Fruit fly (Drosophila melanogaster): ENCODE data around the gene Atg16.

- TF ChIP-seq fd96Ca (GFP tag; IDR thresholded peaks at IDR 0.05) (no peak), EcR (GFP tag; optimal IDR thresholded peaks at IDR 0.05) (no peak), CG9948 (tag; optimal IDR thresholded peaks at IDR 0.05) (no peak), rn (GFP tag; IDR thresholded peaks at IDR 0.05) (no peak), Ets98B (GFP tag; IDR thresholded peaks at IDR 0.05) (no peak), CG17806 (tag; optimal IDR thresholded peaks at IDR 0.05) (no peak), gl (tag; optimal IDR thresholded peaks at IDR 0.05) (no peak), CG8301 (tag; optimal IDR thresholded peaks at IDR 0.05) (no peak), CG8159 (tag; optimal IDR thresholded peaks at IDR 0.05) (no peak), CG4496 (GFP tag; IDR thresholded peaks at IDR 0.05) (no peak), CG10348 (GFP tag; IDR thresholded peaks at IDR 0.05) (no peak)
Observed at dm6 chr3R:29780402-29781029, 54.4 kb downstream of the Atg16 start, which contains the start of gene fig.

Data from whole organism, pupa.